Worm (Caenorhabditis elegans) whole organism, L3 larva: Measurements from ENCODE around the gene Y45G5AL.1.

Source experiments
- R02D3.7 ChIP-seq: fragments of 150-350 bp; optimal IDR thresholded peaks from 2 replicates; lab custom pipeline; 2014; ENCODE audit warnings: missing biosample characterization, missing genetic modification characterization
- aly-2 ChIP-seq: fragments of 150-350 bp; optimal IDR thresholded peaks from 2 replicates; lab custom pipeline; 2014; ENCODE audit warnings: missing biosample characterization, missing genetic modification characterization
- ceh-28 ChIP-seq: fragments of 150-350 bp; optimal IDR thresholded peaks from 2 replicates; lab custom pipeline; 2014; ENCODE audit warnings: missing biosample characterization, missing genetic modification reagents, missing genetic modification characterization
- ceh-82 ChIP-seq: fragments of 150-350 bp; optimal IDR thresholded peaks from 2 replicates; lab custom pipeline; 2014; ENCODE audit warnings: missing biosample characterization, missing genetic modification characterization
- ceh-9 ChIP-seq: sonication (generic microtip); optimal IDR thresholded peaks from 2 replicates; lab custom pipeline; 2018; ENCODE audit warnings: missing biosample characterization, missing genetic modification characterization
- daf-12 ChIP-seq: fragments of 150-350 bp; optimal IDR thresholded peaks from 2 replicates; lab custom pipeline; 2014; ENCODE audit warnings: missing biosample characterization, missing genetic modification reagents, missing genetic modification characterization
- egl-27 ChIP-seq: sonication (generic microtip); optimal IDR thresholded peaks from 4 replicates; lab custom pipeline; 2017; ENCODE audit warnings: missing biosample characterization, missing genetic modification reagents, missing genetic modification characterization
- egl-5 ChIP-seq: fragments of 150-350 bp; optimal IDR thresholded peaks from 2 replicates; lab custom pipeline; 2017; ENCODE audit warnings: missing biosample characterization, missing genetic modification reagents, missing genetic modification characterization, inconsistent platforms
- elt-1 ChIP-seq: fragments of 150-350 bp; optimal IDR thresholded peaks from 2 replicates; lab custom pipeline; 2014; ENCODE audit warnings: missing biosample characterization, missing genetic modification characterization
- elt-3 ChIP-seq, 3 experiments: fragments of 150-350 bp in 1 of 3; sonication (generic microtip) in 2 of 3; optimal IDR thresholded peaks; 2 replicates in 2 of 3; 4 replicates in 1 of 3; lab custom pipeline; 2014 to 2017; ENCODE audit warnings: missing biosample characterization in 3 of 3, missing genetic modification characterization in 3 of 3
- eor-1 ChIP-seq, 2 experiments: fragments of 150-350 bp; optimal IDR thresholded peaks; 2 replicates each; lab custom pipeline; 2014 to 2018; ENCODE audit warnings: missing biosample characterization in 2 of 2, missing genetic modification characterization in 2 of 2
- fkh-10 ChIP-seq: sonication (generic microtip); optimal IDR thresholded peaks from 2 replicates; lab custom pipeline; 2017; ENCODE audit warnings: missing biosample characterization, missing genetic modification reagents, missing genetic modification characterization
- fkh-2 ChIP-seq: fragments of 150-350 bp; optimal IDR thresholded peaks from 2 replicates; lab custom pipeline; 2014; ENCODE audit warnings: missing biosample characterization, missing genetic modification reagents, missing genetic modification characterization
- hmg-11 ChIP-seq: sonication (generic microtip); optimal IDR thresholded peaks from 2 replicates; lab custom pipeline; 2016; ENCODE audit warnings: missing genetic modification characterization, missing compliant biosample characterization
- jun-1 ChIP-seq: fragments of 150-350 bp; optimal IDR thresholded peaks from 2 replicates; lab custom pipeline; 2014; ENCODE audit warnings: missing biosample characterization, missing genetic modification reagents, missing genetic modification characterization
- lin-15B ChIP-seq: fragments of 150-350 bp; optimal IDR thresholded peaks from 2 replicates; lab custom pipeline; 2014; ENCODE audit warnings: missing biosample characterization, missing genetic modification characterization
- lin-39 ChIP-seq: fragments of 150-350 bp; optimal IDR thresholded peaks from 2 replicates; lab custom pipeline; 2018; ENCODE audit warnings: missing biosample characterization, missing genetic modification reagents, missing genetic modification characterization
- lsy-12 ChIP-seq: sonication (generic microtip); optimal IDR thresholded peaks from 2 replicates; lab custom pipeline; 2016; ENCODE audit warnings: mild to moderate bottlenecking, missing genetic modification characterization, missing compliant biosample characterization
- mml-1 ChIP-seq: fragments of 150-350 bp; sonication (generic microtip); optimal IDR thresholded peaks from 3 replicates; lab custom pipeline; 2014; ENCODE audit warnings: missing biosample characterization, missing genetic modification characterization
- nfya-1 ChIP-seq: sonication (generic microtip); optimal IDR thresholded peaks from 2 replicates; lab custom pipeline; 2017; ENCODE audit warnings: missing genetic modification characterization, mild to moderate bottlenecking, missing compliant biosample characterization, antibody characterized with exemption, moderate library complexity; ENCODE audit not compliant: insufficient read depth
- nhr-11 ChIP-seq: fragments of 150-350 bp; optimal IDR thresholded peaks from 2 replicates; lab custom pipeline; 2014; ENCODE audit warnings: missing biosample characterization, missing genetic modification characterization
- nhr-12 ChIP-seq: fragments of 150-350 bp; optimal IDR thresholded peaks from 2 replicates; lab custom pipeline; 2014; ENCODE audit warnings: missing biosample characterization, missing genetic modification characterization
- nhr-237 ChIP-seq: fragments of 150-350 bp; optimal IDR thresholded peaks from 2 replicates; lab custom pipeline; 2014; ENCODE audit warnings: missing biosample characterization, missing genetic modification characterization
- nhr-28 ChIP-seq: fragments of 150-350 bp; optimal IDR thresholded peaks from 2 replicates; lab custom pipeline; 2014; ENCODE audit warnings: missing biosample characterization, missing genetic modification characterization
- nhr-43 ChIP-seq: sonication (generic microtip); optimal IDR thresholded peaks from 2 replicates; lab custom pipeline; 2016; ENCODE audit warnings: mild to moderate bottlenecking, missing genetic modification characterization, missing compliant biosample characterization; ENCODE audit not compliant: poor library complexity, severe bottlenecking
- nhr-67 ChIP-seq: fragments of 150-350 bp; optimal IDR thresholded peaks from 2 replicates; lab custom pipeline; 2014; ENCODE audit warnings: missing biosample characterization, missing genetic modification characterization
- nhr-76 ChIP-seq: fragments of 150-350 bp; sonication (generic microtip); optimal IDR thresholded peaks from 5 replicates; lab custom pipeline; 2014; ENCODE audit warnings: missing biosample characterization, missing genetic modification characterization
- pha-4 ChIP-seq: fragments of 150-350 bp; optimal IDR thresholded peaks from 2 replicates; lab custom pipeline; 2014; ENCODE audit warnings: missing biosample characterization, missing genetic modification reagents, missing genetic modification characterization
- sea-2 ChIP-seq: fragments of 150-350 bp; sonication (generic microtip); optimal IDR thresholded peaks from 4 replicates; lab custom pipeline; 2014; ENCODE audit warnings: missing biosample characterization, missing genetic modification reagents, missing genetic modification characterization
- skn-1 ChIP-seq: fragments of 150-350 bp; optimal IDR thresholded peaks from 2 replicates; lab custom pipeline; 2014; ENCODE audit warnings: missing biosample characterization, missing genetic modification characterization
- snpc-4 ChIP-seq: fragments of 150-350 bp; optimal IDR thresholded peaks from 2 replicates; lab custom pipeline; 2014; ENCODE audit warnings: missing biosample characterization, missing genetic modification characterization
- unc-39 ChIP-seq: sonication (generic microtip); optimal IDR thresholded peaks from 4 replicates; lab custom pipeline; 2017; ENCODE audit warnings: missing biosample characterization, missing genetic modification characterization
- unc-62 ChIP-seq: fragments of 150-350 bp; sonication (generic microtip); optimal IDR thresholded peaks from 4 replicates; lab custom pipeline; 2014; ENCODE audit warnings: missing biosample characterization, missing genetic modification reagents, missing genetic modification characterization
- zag-1 ChIP-seq: fragments of 150-350 bp; optimal IDR thresholded peaks from 2 replicates; lab custom pipeline; 2014; ENCODE audit warnings: missing biosample characterization, missing genetic modification characterization
- ztf-4 ChIP-seq: fragments of 150-350 bp; optimal IDR thresholded peaks from 2 replicates; lab custom pipeline; 2014; ENCODE audit warnings: missing biosample characterization, missing genetic modification characterization

The Y45G5AL.1 gene

DNA sequence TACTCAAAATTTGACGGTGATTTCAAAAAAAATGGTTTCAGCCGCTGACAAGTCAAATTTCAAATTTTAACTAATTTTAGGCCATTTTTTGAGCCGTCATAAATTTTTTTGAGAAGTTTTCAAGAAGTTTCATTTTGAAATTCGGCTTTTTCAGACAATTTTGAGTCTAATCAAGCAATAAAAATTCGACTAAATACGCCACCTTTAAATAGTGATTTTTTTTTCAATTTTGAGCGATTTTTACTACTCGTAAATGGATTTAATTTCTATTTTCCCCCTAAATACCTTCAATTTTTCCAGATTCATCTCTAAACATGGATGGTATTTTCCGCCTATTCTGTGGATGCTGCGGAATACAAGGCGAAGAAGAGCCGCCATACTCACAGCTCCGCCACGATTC lies at the start of gene Y45G5AL.1:
Y45G5AL.1 (plus strand) TSS at position 301 of the 400 bp plus-strand sequence.
- no peak for TF ChIP-seq unc-39 (tag; lab: Kevin White, UChicago)
- no peak for TF ChIP-seq lin-15B
- TF ChIP-seq nhr-67, result no peak
- no peak for TF ChIP-seq pha-4 (tag; lab: Kevin White, UChicago)
- no peak for TF ChIP-seq nhr-28 (tag; lab: Kevin White, UChicago)
- TF ChIP-seq nhr-237 (tag; lab: Kevin White, UChicago), result no peak
- TF ChIP-seq egl-27 (tag; lab: Kevin White, UChicago), result no peak
- TF ChIP-seq fkh-10 (GFP tag; lab: Kevin White, UChicago), result no peak
- no peak for TF ChIP-seq daf-12 (tag; lab: Kevin White, UChicago)
- TF ChIP-seq fkh-2 (tag; lab: Kevin White, UChicago), result no peak
- TF ChIP-seq mml-1 (tag; lab: Kevin White, UChicago), result no peak
- TF ChIP-seq aly-2 (tag; lab: Kevin White, UChicago), result no peak
- TF ChIP-seq zag-1 (tag; lab: Kevin White, UChicago), result no peak
- no peak for TF ChIP-seq ceh-9
- no peak for TF ChIP-seq unc-62 (GFP tag; lab: Kevin White, UChicago)
- no peak for TF ChIP-seq lsy-12

DNA sequence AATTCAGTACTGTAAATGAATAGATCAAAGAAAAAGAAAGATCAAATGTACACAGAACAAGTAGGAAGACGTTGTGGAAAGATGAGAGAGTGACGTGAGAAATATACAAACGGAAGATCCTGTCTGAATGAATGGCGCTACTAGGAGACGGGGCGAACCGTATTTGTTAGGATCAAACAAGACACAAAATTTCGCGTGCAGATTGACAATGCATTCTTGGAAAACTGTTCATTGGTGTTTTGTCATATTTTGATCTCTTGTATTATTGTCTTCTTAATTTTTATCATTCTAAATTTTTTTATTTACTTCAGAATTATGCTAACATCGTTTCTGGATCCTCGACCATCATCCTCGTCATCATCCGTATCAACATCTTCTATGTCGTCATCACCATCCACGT lies 49.6 kb upstream of the Y45G5AL.1 start, which contains the start of gene nhr-181:
nhr-181 (plus strand) TSS at position 301 of the 400 bp plus-strand sequence.
- no peak for TF ChIP-seq jun-1 (tag; lab: Kevin White, UChicago)
- no peak for TF ChIP-seq nhr-76 (tag; lab: Kevin White, UChicago)
- no peak for TF ChIP-seq elt-3 (tag; optimal IDR thresholded peaks at IDR 0.05; lab: Kevin White, UChicago)
- no peak for TF ChIP-seq nhr-67
- no peak for TF ChIP-seq egl-5

DNA sequence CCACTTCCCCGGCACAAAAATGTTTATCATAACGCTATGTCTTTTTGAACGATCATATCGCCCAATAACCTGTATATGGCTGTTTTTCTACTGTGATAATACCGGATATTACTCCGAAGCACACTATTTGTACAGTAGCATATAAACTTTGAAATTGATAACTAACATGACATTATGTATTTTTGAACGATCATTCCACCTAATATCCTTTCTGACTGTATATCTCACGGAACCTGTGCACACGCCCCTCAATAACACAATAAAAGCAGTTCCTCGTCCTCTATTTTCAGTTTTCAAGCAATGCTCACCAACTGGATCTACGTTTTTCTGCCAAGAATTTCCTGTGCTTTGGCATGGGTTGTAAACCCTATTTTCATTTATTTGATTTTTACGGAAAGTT lies 42.7 kb upstream of the Y45G5AL.1 start, which contains the start of gene srj-40:
srj-40 (plus strand) TSS at position 301 of the 400 bp plus-strand sequence.
- TF ChIP-seq ceh-28 (tag; lab: Kevin White, UChicago) (no peak), fkh-10 (GFP tag; lab: Kevin White, UChicago) (no peak), elt-3 (tag; optimal IDR thresholded peaks at IDR 0.05; lab: Kevin White, UChicago) (no peak), ceh-82 (tag; lab: Kevin White, UChicago) (no peak), nfya-1 (tag; lab: Kevin White, UChicago) (no peak), lin-15B (no peak), jun-1 (tag; lab: Kevin White, UChicago) (no peak)

DNA sequence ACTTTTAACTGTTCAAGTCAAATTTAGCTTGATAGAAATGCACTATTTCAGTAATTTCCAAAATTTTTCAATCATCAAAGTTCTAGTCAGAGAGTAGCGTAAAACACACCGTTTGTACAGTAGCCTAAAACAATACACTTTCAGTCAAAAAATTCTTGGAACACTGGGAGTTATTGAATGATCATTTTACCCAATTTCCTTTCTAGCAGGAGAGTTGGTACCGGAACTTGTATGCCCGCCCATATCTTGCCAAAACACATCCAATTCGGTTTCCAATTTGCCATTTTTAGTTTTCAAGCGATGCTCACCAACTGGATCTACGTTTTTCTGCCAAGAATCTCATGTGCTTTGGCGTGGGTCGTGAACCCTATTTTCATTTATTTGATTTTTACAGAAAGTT lies 40.0 kb upstream of the Y45G5AL.1 start, which contains the start of gene srj-39:
srj-39 (plus strand) TSS at position 301 of the 400 bp plus-strand sequence.
- TF ChIP-seq mml-1 (tag; lab: Kevin White, UChicago) (no peak), elt-1 (tag; lab: Kevin White, UChicago) (no peak), lin-15B (no peak), eor-1 (tag; optimal IDR thresholded peaks at IDR 0.05; lab: Kevin White, UChicago) (no peak), nhr-67 (no peak), nhr-11 (tag; lab: Kevin White, UChicago) (no peak), R02D3.7 (tag; lab: Kevin White, UChicago) (no peak), nhr-12 (tag; lab: Kevin White, UChicago) (no peak), aly-2 (tag; lab: Kevin White, UChicago) (no peak), unc-39 (tag; lab: Kevin White, UChicago) (no peak), fkh-2 (tag; lab: Kevin White, UChicago) (no peak), nfya-1 (tag; lab: Kevin White, UChicago) (no peak)

DNA sequence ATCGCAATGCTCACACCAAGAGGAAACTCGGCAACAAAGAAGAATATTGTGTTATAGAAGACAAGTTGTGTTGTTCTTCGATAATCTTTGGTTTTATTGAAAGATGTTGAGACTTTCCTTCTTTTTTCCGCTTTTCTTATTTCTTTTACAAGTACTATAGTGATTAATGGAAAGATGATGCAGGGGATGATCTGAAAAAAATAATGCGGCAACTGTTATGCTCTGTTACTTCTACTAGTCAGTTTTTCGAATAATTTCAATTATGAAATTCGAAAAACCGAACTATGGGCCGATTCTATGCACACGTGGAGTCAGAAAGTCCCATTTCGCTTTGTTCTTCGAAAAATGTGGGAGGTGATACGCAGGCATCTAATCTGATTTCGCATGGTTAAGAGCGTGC lies 37.6 kb upstream of the Y45G5AL.1 start:
- no peak for TF ChIP-seq ceh-82 (tag; lab: Kevin White, UChicago)
- no peak for TF ChIP-seq lin-39 (tag; lab: Kevin White, UChicago)
- TF ChIP-seq egl-27 (tag; lab: Kevin White, UChicago), result no peak
- TF ChIP-seq nhr-43 (tag; lab: Kevin White, UChicago), result no peak
- TF ChIP-seq skn-1 (tag; lab: Kevin White, UChicago), result no peak
- TF ChIP-seq snpc-4 (tag; lab: Kevin White, UChicago), result no peak
- TF ChIP-seq hmg-11 (tag; lab: Kevin White, UChicago), result no peak
- no peak for TF ChIP-seq fkh-10 (GFP tag; lab: Kevin White, UChicago)
- TF ChIP-seq ztf-4 (tag; lab: Kevin White, UChicago), result no peak
- TF ChIP-seq sea-2 (GFP tag; lab: Kevin White, UChicago), result no peak
- no peak for TF ChIP-seq nhr-67
- TF ChIP-seq ceh-28 (tag; lab: Kevin White, UChicago), result no peak
- TF ChIP-seq jun-1 (tag; lab: Kevin White, UChicago), result no peak
